Worm (Caenorhabditis elegans) whole organism, mixed stage, embryonic: Measurements from ENCODE around the gene W01C9.2.

ENCODE experiments used
- M03D4.4 ChIP-seq: sonication (generic microtip); optimal IDR thresholded peaks from 2 replicates; lab custom pipeline; 2017; ENCODE audit warnings: mild to moderate bottlenecking, missing genetic modification characterization, missing compliant biosample characterization
- bed-3 ChIP-seq: fragments of 200-800 bp; sonication (Bioruptor generic); optimal IDR thresholded peaks from 3 replicates; lab custom pipeline; 2018; ENCODE audit warnings: mild to moderate bottlenecking, missing genetic modification characterization, moderate library complexity, missing compliant biosample characterization
- blmp-1 ChIP-seq: fragments of 150-350 bp; optimal IDR thresholded peaks from 2 replicates; lab custom pipeline; 2014; ENCODE audit warnings: missing biosample characterization, missing genetic modification characterization
- ceh-39 ChIP-seq: fragments of 150-350 bp; optimal IDR thresholded peaks from 2 replicates; lab custom pipeline; 2014; ENCODE audit warnings: missing biosample characterization, missing genetic modification characterization
- ceh-43 ChIP-seq: fragments of 200-800 bp; sonication (Bioruptor generic); optimal IDR thresholded peaks from 2 replicates; lab custom pipeline; 2018; ENCODE audit warnings: mild to moderate bottlenecking, missing genetic modification characterization, moderate library complexity, missing compliant biosample characterization
- ceh-83 ChIP-seq: fragments of 200-800 bp; sonication (Bioruptor generic); optimal IDR thresholded peaks from 2 replicates; lab custom pipeline; 2018; ENCODE audit warnings: mild to moderate bottlenecking, missing genetic modification characterization, missing compliant biosample characterization
- ces-1 ChIP-seq: fragments of 150-350 bp; optimal IDR thresholded peaks from 2 replicates; lab custom pipeline; 2014; ENCODE audit warnings: missing biosample characterization, missing genetic modification reagents, missing genetic modification characterization
- cnd-1 ChIP-seq: fragments of 200-800 bp; sonication (Bioruptor generic); optimal IDR thresholded peaks from 2 replicates; lab custom pipeline; 2018; ENCODE audit warnings: mild to moderate bottlenecking, missing genetic modification characterization, missing compliant biosample characterization
- drap-1 ChIP-seq: fragments of 200-800 bp; sonication (Bioruptor generic); optimal IDR thresholded peaks from 3 replicates; lab custom pipeline; 2018; ENCODE audit warnings: mild to moderate bottlenecking, missing genetic modification characterization, missing compliant biosample characterization
- elt-1 ChIP-seq: sonication (generic microtip); optimal IDR thresholded peaks from 2 replicates; lab custom pipeline; 2017; ENCODE audit warnings: missing genetic modification characterization, mild to moderate bottlenecking, missing compliant biosample characterization, antibody characterized with exemption, moderate library complexity, borderline replicate concordance; ENCODE audit not compliant: insufficient read depth
- elt-3 ChIP-seq: fragments of 150-350 bp; optimal IDR thresholded peaks from 2 replicates; lab custom pipeline; 2014; ENCODE audit warnings: missing biosample characterization, missing genetic modification characterization
- flh-1 ChIP-seq: fragments of 200-800 bp; sonication (Bioruptor generic); optimal IDR thresholded peaks from 2 replicates; lab custom pipeline; 2018; ENCODE audit warnings: mild to moderate bottlenecking, missing genetic modification characterization, moderate library complexity, missing compliant biosample characterization
- ham-2 ChIP-seq: fragments of 200-800 bp; sonication (Bioruptor generic); optimal IDR thresholded peaks from 2 replicates; lab custom pipeline; 2018; ENCODE audit warnings: mild to moderate bottlenecking, missing genetic modification characterization, missing compliant biosample characterization
- hlh-1 ChIP-seq: fragments of 150-350 bp; optimal IDR thresholded peaks from 2 replicates; lab custom pipeline; 2014; ENCODE audit warnings: missing biosample characterization, missing genetic modification reagents, missing genetic modification characterization
- lin-13 ChIP-seq: fragments of 150-350 bp; optimal IDR thresholded peaks from 2 replicates; lab custom pipeline; 2014; ENCODE audit warnings: missing biosample characterization, missing genetic modification characterization
- lin-32 ChIP-seq: fragments of 200-800 bp; sonication (Bioruptor generic); optimal IDR thresholded peaks from 2 replicates; lab custom pipeline; 2018; ENCODE audit warnings: mild to moderate bottlenecking, missing genetic modification characterization, missing compliant biosample characterization
- lsy-2 ChIP-seq: fragments of 150-350 bp; optimal IDR thresholded peaks from 2 replicates; lab custom pipeline; 2014; ENCODE audit warnings: missing biosample characterization, missing genetic modification characterization
- mab-5 ChIP-seq: fragments of 150-350 bp; optimal IDR thresholded peaks from 2 replicates; lab custom pipeline; 2014; ENCODE audit warnings: missing biosample characterization, missing genetic modification characterization
- mep-1 ChIP-seq: fragments of 150-350 bp; optimal IDR thresholded peaks from 2 replicates; lab custom pipeline; 2017; ENCODE audit warnings: missing biosample characterization, missing genetic modification reagents, missing genetic modification characterization, inconsistent platforms
- mls-2 ChIP-seq: sonication (generic microtip); optimal IDR thresholded peaks from 2 replicates; lab custom pipeline; 2016; ENCODE audit warnings: mild to moderate bottlenecking, missing genetic modification characterization, moderate library complexity, missing compliant biosample characterization
- nhr-12 ChIP-seq: fragments of 150-350 bp; optimal IDR thresholded peaks from 2 replicates; lab custom pipeline; 2014; ENCODE audit warnings: missing biosample characterization, missing genetic modification characterization
- nhr-2 ChIP-seq: fragments of 150-350 bp; optimal IDR thresholded peaks from 2 replicates; lab custom pipeline; 2014; ENCODE audit warnings: missing biosample characterization, missing genetic modification characterization
- nhr-237 ChIP-seq: fragments of 150-350 bp; optimal IDR thresholded peaks from 2 replicates; lab custom pipeline; 2014; ENCODE audit warnings: missing biosample characterization, missing genetic modification characterization
- nhr-28 ChIP-seq: fragments of 150-350 bp; optimal IDR thresholded peaks from 2 replicates; lab custom pipeline; 2014; ENCODE audit warnings: missing biosample characterization, missing genetic modification characterization
- nhr-76 ChIP-seq: sonication (generic microtip); optimal IDR thresholded peaks from 2 replicates; lab custom pipeline; 2017; ENCODE audit warnings: missing biosample characterization, missing genetic modification characterization
- pha-4 ChIP-seq: fragments of 150-350 bp; optimal IDR thresholded peaks from 2 replicates; lab custom pipeline; 2018; ENCODE audit warnings: missing biosample characterization, missing genetic modification reagents, missing genetic modification characterization
- sem-2 ChIP-seq: fragments of 200-800 bp; sonication (Bioruptor generic); optimal IDR thresholded peaks from 2 replicates; lab custom pipeline; 2018; ENCODE audit warnings: mild to moderate bottlenecking, missing genetic modification characterization, missing compliant biosample characterization
- snpc-4 ChIP-seq: fragments of 150-350 bp; optimal IDR thresholded peaks from 2 replicates; lab custom pipeline; 2014; ENCODE audit warnings: missing biosample characterization, missing genetic modification characterization
- sptf-1 ChIP-seq: sonication (generic microtip); optimal IDR thresholded peaks from 2 replicates; lab custom pipeline; 2017; ENCODE audit warnings: mild to moderate bottlenecking, missing genetic modification characterization, moderate library complexity, missing compliant biosample characterization
- tbx-8 ChIP-seq: fragments of 200-800 bp; sonication (Bioruptor generic); optimal IDR thresholded peaks from 2 replicates; lab custom pipeline; 2018; ENCODE audit warnings: mild to moderate bottlenecking, missing genetic modification characterization, moderate library complexity, missing compliant biosample characterization
- unc-120 ChIP-seq: sonication (generic microtip); optimal IDR thresholded peaks from 2 replicates; lab custom pipeline; 2017; ENCODE audit warnings: missing genetic modification characterization, missing compliant biosample characterization; ENCODE audit not compliant: poor library complexity, severe bottlenecking
- unc-39 ChIP-seq: fragments of 150-350 bp; optimal IDR thresholded peaks from 2 replicates; lab custom pipeline; 2014; ENCODE audit warnings: missing biosample characterization, missing genetic modification characterization
- unc-62 ChIP-seq: fragments of 150-350 bp; optimal IDR thresholded peaks from 2 replicates; lab custom pipeline; 2014; ENCODE audit warnings: missing biosample characterization, missing genetic modification reagents, missing genetic modification characterization
- zip-8 ChIP-seq: fragments of 150-350 bp; optimal IDR thresholded peaks from 2 replicates; lab custom pipeline; 2014; ENCODE audit warnings: missing biosample characterization, missing genetic modification characterization
- ztf-11 ChIP-seq: fragments of 150-350 bp; optimal IDR thresholded peaks from 2 replicates; lab custom pipeline; 2014; ENCODE audit warnings: missing biosample characterization, missing genetic modification characterization

W01C9.2 gene

ce11 chrII:8569038-8569977 is 33.1 kb downstream of the W01C9.2 start, which contains the start of the genes col-38 and rpl-5:
TSS of gene col-38 (minus strand) at chrII:8569088.
TSS of gene rpl-5 (plus strand) at chrII:8569927.
- TF ChIP-seq mep-1 (tag; lab: Kevin White, UChicago) = peak; percentile 93
- peak; percentile 40 for TF ChIP-seq hlh-1 (tag; lab: Kevin White, UChicago)
- peak; percentile 54 for TF ChIP-seq mls-2 (tag; lab: Kevin White, UChicago)
- TF ChIP-seq nhr-2 = peak; percentile 54
- TF ChIP-seq ceh-39 (tag; lab: Kevin White, UChicago) = peak; percentile 82
- TF ChIP-seq zip-8 (tag; lab: Kevin White, UChicago) = no peak
- peak; percentile 13 for TF ChIP-seq unc-120 (tag; lab: Kevin White, UChicago)
- peak; percentile 79 for TF ChIP-seq ces-1
- TF ChIP-seq ceh-83 = no peak
- no peak for TF ChIP-seq lin-32 (GFP tag; lab: Kevin White, UChicago)
- no peak for TF ChIP-seq blmp-1 (tag; lab: Kevin White, UChicago)
- peak; percentile 39 for TF ChIP-seq cnd-1
- peak; percentile 91 for TF ChIP-seq nhr-237
- TF ChIP-seq nhr-12 = no peak
- TF ChIP-seq pha-4 = peak; percentile 90
- no peak for TF ChIP-seq ham-2 (GFP tag; lab: Kevin White, UChicago)
- TF ChIP-seq nhr-76 (tag; lab: Kevin White, UChicago) = no peak
- TF ChIP-seq bed-3 (GFP tag; lab: Kevin White, UChicago) = no peak
- no peak for TF ChIP-seq elt-3 (tag; lab: Kevin White, UChicago)
- peak; percentile 32 for TF ChIP-seq unc-62
- peak; percentile 81 for TF ChIP-seq sptf-1 (tag; lab: Kevin White, UChicago)
- no peak for TF ChIP-seq mab-5 (tag; lab: Kevin White, UChicago)
- no peak for TF ChIP-seq unc-39 (tag; lab: Kevin White, UChicago)
- TF ChIP-seq ceh-43 (GFP tag; lab: Kevin White, UChicago) = no peak
- no peak for TF ChIP-seq elt-1 (tag; lab: Kevin White, UChicago)
- TF ChIP-seq nhr-28 = no peak
- no peak for TF ChIP-seq snpc-4
- TF ChIP-seq lin-13 (tag; lab: Kevin White, UChicago) = peak; percentile 87
- TF ChIP-seq lsy-2 = peak; percentile 96
- no peak for TF ChIP-seq ztf-11 (tag; lab: Kevin White, UChicago)
- no peak for TF ChIP-seq sem-2 (GFP tag; lab: Kevin White, UChicago)
- no peak for TF ChIP-seq M03D4.4
- TF ChIP-seq drap-1 (GFP tag; lab: Kevin White, UChicago) = no peak
- TF ChIP-seq tbx-8 (GFP tag; lab: Kevin White, UChicago) = no peak
- TF ChIP-seq flh-1 (GFP tag; lab: Kevin White, UChicago) = no peak

ce11 chrII:8570977-8571376 is 34.8 kb downstream of the W01C9.2 start, which contains the start of gene bcs-1:
TSS of gene bcs-1 (plus strand) at chrII:8571085.
- TF ChIP-seq nhr-2 (no peak), blmp-1 (tag; lab: Kevin White, UChicago) (no peak), pha-4 (no peak), snpc-4 (no peak), lsy-2 (no peak), mab-5 (tag; lab: Kevin White, UChicago) (no peak), nhr-237 (no peak), flh-1 (GFP tag; lab: Kevin White, UChicago) (no peak), lin-13 (tag; lab: Kevin White, UChicago) (no peak), nhr-76 (tag; lab: Kevin White, UChicago) (no peak), elt-3 (tag; lab: Kevin White, UChicago) (no peak), tbx-8 (GFP tag; lab: Kevin White, UChicago) (no peak), ztf-11 (tag; lab: Kevin White, UChicago) (no peak), sptf-1 (tag; lab: Kevin White, UChicago) (no peak)

DNA sequence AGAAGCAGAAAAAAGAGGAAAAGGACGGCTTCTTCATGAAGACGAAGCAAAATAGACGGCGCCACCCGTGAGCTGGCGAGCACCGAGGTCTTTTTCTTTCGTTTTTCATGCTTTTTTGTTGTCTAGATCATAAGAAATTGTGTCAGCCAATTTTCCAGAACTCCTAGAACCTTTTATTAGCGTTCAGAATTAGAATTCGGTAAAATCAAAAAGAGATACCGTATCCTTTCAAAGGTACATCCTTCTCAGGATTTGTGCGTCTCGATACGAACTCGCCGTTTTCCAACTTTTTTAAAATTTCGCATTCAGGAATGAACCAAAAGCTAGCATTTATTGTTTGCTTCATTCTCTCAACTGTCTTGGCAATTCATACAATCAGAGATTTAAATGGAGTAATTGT is 36.9 kb downstream of the W01C9.2 start, which contains the start of gene F54C9.7:
Gene F54C9.7 (plus strand): TSS at position 301 of the 400 bp plus-strand sequence.
- no peak for TF ChIP-seq ham-2 (GFP tag; lab: Kevin White, UChicago)
- TF ChIP-seq snpc-4 = no peak
- no peak for TF ChIP-seq sem-2 (GFP tag; lab: Kevin White, UChicago)
- TF ChIP-seq nhr-237 = no peak
